Worm (Caenorhabditis elegans): ENCODE data around the gene F19C6.3.

- no peak for TF ChIP-seq nhr-77 (tag; optimal IDR thresholded peaks at IDR 0.05)
- no peak for TF ChIP-seq tbx-2 (tag; optimal IDR thresholded peaks at IDR 0.05)
- TF ChIP-seq nhr-76 (tag; optimal IDR thresholded peaks at IDR 0.05), result no peak
- no peak for TF ChIP-seq elt-1 (tag; optimal IDR thresholded peaks at IDR 0.05)
- no peak for TF ChIP-seq lin-39 (tag; optimal IDR thresholded peaks at IDR 0.05)
- TF ChIP-seq nhr-23 (tag; optimal IDR thresholded peaks at IDR 0.05), result no peak
- TF ChIP-seq nhr-237 (tag; optimal IDR thresholded peaks at IDR 0.05), result no peak
- TF ChIP-seq ceh-28 (tag; optimal IDR thresholded peaks at IDR 0.05), result no peak
- no peak for TF ChIP-seq zag-1 (tag; optimal IDR thresholded peaks at IDR 0.05)
- TF ChIP-seq pha-4 (tag; optimal IDR thresholded peaks at IDR 0.05), result no peak
- no peak for TF ChIP-seq snpc-4 (tag; optimal IDR thresholded peaks at IDR 0.05)
- TF ChIP-seq R02D3.7 (tag; optimal IDR thresholded peaks at IDR 0.05), result no peak
These were observed 9.4 kb downstream of the F19C6.3 start, which contains the start of gene grk-1 for ce11 chrX:9999192-9999591.
